Worm (Caenorhabditis elegans) whole organism, young adult: ENCODE results near the gene cpz-2.

Source experiments
- B0035.1 ChIP-seq: sonication (generic microtip); optimal IDR thresholded peaks from 2 replicates; lab custom pipeline; 2016; ENCODE audit warnings: missing genetic modification characterization, mild to moderate bottlenecking, missing compliant biosample characterization, missing genotype, missing genetic modification reagents
- B0261.1 ChIP-seq: sonication (generic microtip); optimal IDR thresholded peaks from 2 replicates; lab custom pipeline; 2016; ENCODE audit warnings: mild to moderate bottlenecking, missing genetic modification characterization, moderate library complexity, missing compliant biosample characterization
- F37B4.10 ChIP-seq: fragments of 200-800 bp; sonication (Bioruptor generic); IDR thresholded peaks from 2 replicates; pipeline ENCODE4 v1.3.6; 2022; ENCODE audit warnings: missing genetic modification characterization, missing compliant biosample characterization
- F39B2.1 ChIP-seq: fragments of 200-800 bp; sonication (Bioruptor generic); IDR thresholded peaks from 2 replicates; pipeline ENCODE4 v1.3.6; 2022; ENCODE audit warnings: missing genetic modification reagents, missing genetic modification characterization, missing compliant biosample characterization
- F49E8.2 ChIP-seq: sonication (generic microtip); optimal IDR thresholded peaks from 3 replicates; lab custom pipeline; 2017; ENCODE audit warnings: missing genetic modification characterization, mild to moderate bottlenecking, missing compliant biosample characterization, antibody characterized with exemption, moderate library complexity; ENCODE audit not compliant: insufficient read depth
- F52B5.7 ChIP-seq: sonication (generic microtip); optimal IDR thresholded peaks from 2 replicates; lab custom pipeline; 2016; ENCODE audit warnings: mild to moderate bottlenecking, missing genetic modification characterization, missing compliant biosample characterization
- F55B11.4 ChIP-seq: sonication (generic microtip); optimal IDR thresholded peaks from 2 replicates; lab custom pipeline; 2016; ENCODE audit warnings: missing compliant biosample characterization, missing genetic modification characterization, borderline replicate concordance; ENCODE audit not compliant: insufficient read depth
- Y53F4B.3 ChIP-seq: fragments of 200-800 bp; sonication (Bioruptor generic); IDR thresholded peaks from 2 replicates; pipeline ENCODE4 v1.3.6; 2022; ENCODE audit warnings: missing genetic modification reagents, missing genetic modification characterization, missing compliant biosample characterization
- Y53G8AR.9 ChIP-seq: fragments of 200-800 bp; sonication (Bioruptor generic); conservative IDR thresholded peaks from 2 replicates; pipeline ENCODE4 v1.3.6; 2022; ENCODE audit warnings: missing genetic modification reagents, missing genetic modification characterization, missing compliant biosample characterization
- Y56A3A.18 ChIP-seq: fragments of 200-800 bp; sonication (Bioruptor generic); IDR thresholded peaks from 2 replicates; pipeline ENCODE4 v1.3.6; 2022; ENCODE audit warnings: missing genetic modification reagents, missing genetic modification characterization, missing compliant biosample characterization
- Y95B8A.8 ChIP-seq: fragments of 200-800 bp; sonication (Bioruptor generic); IDR thresholded peaks from 2 replicates; pipeline ENCODE4 v1.3.6; 2022; ENCODE audit warnings: missing genetic modification reagents, missing genetic modification characterization, missing compliant biosample characterization
- ZK185.1 ChIP-seq: sonication (generic microtip); optimal IDR thresholded peaks from 2 replicates; lab custom pipeline; 2016; ENCODE audit warnings: mild to moderate bottlenecking, missing genetic modification characterization, missing compliant biosample characterization; ENCODE audit not compliant: poor library complexity, severe bottlenecking
- akir-1 ChIP-seq: fragments of 200-800 bp; sonication (Bioruptor generic); optimal IDR thresholded peaks from 2 replicates; lab custom pipeline; 2018; ENCODE audit warnings: mild to moderate bottlenecking, missing genetic modification characterization, moderate library complexity, missing compliant biosample characterization
- atf-7 ChIP-seq: sonication (generic microtip); optimal IDR thresholded peaks from 2 replicates; lab custom pipeline; 2017; ENCODE audit warnings: mild to moderate bottlenecking, missing genetic modification characterization, missing compliant biosample characterization
- attf-3 ChIP-seq: fragments of 200-800 bp; sonication (Bioruptor generic); conservative IDR thresholded peaks from 2 replicates; pipeline ENCODE4 v1.3.6; 2022; ENCODE audit warnings: missing genetic modification reagents, missing genetic modification characterization, missing compliant biosample characterization
- ccch-3 ChIP-seq: fragments of 200-800 bp; sonication (Bioruptor generic); optimal IDR thresholded peaks from 2 replicates; lab custom pipeline; 2018; ENCODE audit warnings: mild to moderate bottlenecking, missing genetic modification characterization, missing compliant biosample characterization
- cebp-1 ChIP-seq, 2 experiments: fragments of 200-800 bp in 1 of 2; sonication (Bioruptor generic) in 1 of 2; sonication (generic microtip) in 1 of 2; IDR thresholded peaks in 1 of 2; optimal IDR thresholded peaks in 1 of 2; 2 replicates each; pipeline versions ENCODE4 v1.3.6 to Lab custom; 2017 to 2022; ENCODE audit warnings: missing compliant biosample characterization in 2 of 2, missing genetic modification characterization in 2 of 2, mild to moderate bottlenecking in 1 of 2, missing genetic modification reagents in 1 of 2, moderate library complexity in 1 of 2
- ceh-100 ChIP-seq: fragments of 200-800 bp; sonication (Bioruptor generic); IDR thresholded peaks from 2 replicates; pipeline ENCODE4 v1.3.6; 2022; ENCODE audit warnings: missing genetic modification reagents, missing genetic modification characterization, missing compliant biosample characterization
- ceh-27 ChIP-seq: fragments of 200-800 bp; sonication (Bioruptor generic); optimal IDR thresholded peaks from 2 replicates; lab custom pipeline; 2018; ENCODE audit warnings: mild to moderate bottlenecking, missing genetic modification characterization, moderate library complexity, missing compliant biosample characterization
- dox-1 ChIP-seq: fragments of 200-800 bp; sonication (Bioruptor generic); IDR thresholded peaks from 2 replicates; pipeline ENCODE4 v1.3.6; 2022; ENCODE audit warnings: missing genetic modification reagents, missing genetic modification characterization, missing compliant biosample characterization
- dpff-1 ChIP-seq: sonication (generic microtip); optimal IDR thresholded peaks from 2 replicates; lab custom pipeline; 2017; ENCODE audit warnings: mild to moderate bottlenecking, missing genetic modification characterization, missing compliant biosample characterization
- efl-1 ChIP-seq: fragments of 150-350 bp; optimal IDR thresholded peaks from 2 replicates; lab custom pipeline; 2014; ENCODE audit warnings: missing biosample characterization, missing genetic modification reagents, missing genetic modification characterization
- ets-4 ChIP-seq: fragments of 200-800 bp; sonication (Bioruptor generic); optimal IDR thresholded peaks from 2 replicates; lab custom pipeline; 2018; ENCODE audit warnings: mild to moderate bottlenecking, missing genetic modification characterization, missing compliant biosample characterization
- fkh-3 ChIP-seq: sonication (generic microtip); optimal IDR thresholded peaks from 2 replicates; lab custom pipeline; 2016; ENCODE audit warnings: mild to moderate bottlenecking, missing genetic modification characterization, missing compliant biosample characterization
- hlh-26 ChIP-seq: fragments of 200-800 bp; sonication (Bioruptor generic); conservative IDR thresholded peaks from 2 replicates; pipeline ENCODE4 v1.3.6; 2022; ENCODE audit warnings: missing genetic modification reagents, missing genetic modification characterization, missing compliant biosample characterization
- hrde-1 ChIP-seq: sonication (generic microtip); optimal IDR thresholded peaks from 2 replicates; lab custom pipeline; 2016; ENCODE audit warnings: missing genetic modification characterization, mild to moderate bottlenecking, missing compliant biosample characterization, moderate library complexity, missing genotype, missing genetic modification reagents, borderline replicate concordance
- let-526 ChIP-seq: fragments of 200-800 bp; sonication (Bioruptor generic); IDR thresholded peaks from 2 replicates; pipeline ENCODE4 v1.3.6; 2022; ENCODE audit warnings: missing genetic modification reagents, missing genetic modification characterization, missing compliant biosample characterization
- lin-54 ChIP-seq: fragments of 200-800 bp; sonication (Bioruptor generic); optimal IDR thresholded peaks from 2 replicates; lab custom pipeline; 2018; ENCODE audit warnings: mild to moderate bottlenecking, missing genetic modification characterization, missing compliant biosample characterization
- lir-1 ChIP-seq: fragments of 200-800 bp; sonication (Bioruptor generic); conservative IDR thresholded peaks from 2 replicates; pipeline ENCODE4 v1.3.6; 2022; ENCODE audit warnings: missing genetic modification reagents, missing genetic modification characterization, missing compliant biosample characterization
- madf-3 ChIP-seq: fragments of 200-800 bp; sonication (Bioruptor generic); IDR thresholded peaks from 2 replicates; pipeline ENCODE4 v1.3.6; 2022; ENCODE audit warnings: missing genetic modification reagents, missing genetic modification characterization, missing compliant biosample characterization
- mes-4 ChIP-seq: sonication (generic microtip); optimal IDR thresholded peaks from 2 replicates; lab custom pipeline; 2016; ENCODE audit warnings: missing genotype, missing genetic modification characterization, missing compliant biosample characterization
- mxl-1 ChIP-seq: sonication (generic microtip); optimal IDR thresholded peaks from 2 replicates; lab custom pipeline; 2016; ENCODE audit warnings: missing genetic modification characterization, missing compliant biosample characterization
- nfya-1 ChIP-seq: sonication (generic microtip); optimal IDR thresholded peaks from 2 replicates; lab custom pipeline; 2017; ENCODE audit warnings: antibody characterized with exemption, missing compliant biosample characterization, missing genetic modification characterization, borderline replicate concordance; ENCODE audit not compliant: insufficient read depth
- nhr-179 ChIP-seq: sonication (generic microtip); optimal IDR thresholded peaks from 2 replicates; lab custom pipeline; 2016; ENCODE audit warnings: mild to moderate bottlenecking, missing genetic modification characterization, missing compliant biosample characterization
- nhr-80 ChIP-seq: sonication (generic microtip); optimal IDR thresholded peaks from 2 replicates; lab custom pipeline; 2016; ENCODE audit warnings: missing genetic modification characterization, missing compliant biosample characterization
- nhr-90 ChIP-seq: sonication (generic microtip); optimal IDR thresholded peaks from 2 replicates; lab custom pipeline; 2016; ENCODE audit warnings: missing genotype, mild to moderate bottlenecking, missing genetic modification characterization, missing compliant biosample characterization
- rec-8 ChIP-seq, 2 experiments: sonication (generic microtip); optimal IDR thresholded peaks; 2 replicates each; lab custom pipeline; 2016; ENCODE audit warnings: mild to moderate bottlenecking in 2 of 2, missing genetic modification characterization in 2 of 2, missing genetic modification reagents in 2 of 2, missing genotype in 2 of 2, missing biosample characterization in 1 of 2, missing compliant biosample characterization in 1 of 2, moderate library complexity in 1 of 2
- somi-1 ChIP-seq: fragments of 200-800 bp; sonication (Bioruptor generic); optimal IDR thresholded peaks from 2 replicates; lab custom pipeline; 2018; ENCODE audit warnings: mild to moderate bottlenecking, missing genetic modification characterization, missing compliant biosample characterization
- tbx-9 ChIP-seq: sonication (generic microtip); optimal IDR thresholded peaks from 2 replicates; lab custom pipeline; 2016; ENCODE audit warnings: borderline replicate concordance, missing genetic modification characterization, inconsistent platforms, missing compliant biosample characterization
- tlf-1 ChIP-seq: fragments of 200-800 bp; sonication (Bioruptor generic); optimal IDR thresholded peaks from 2 replicates; lab custom pipeline; 2018; ENCODE audit warnings: mild to moderate bottlenecking, missing genetic modification characterization, missing compliant biosample characterization
- unc-130 ChIP-seq: sonication (generic microtip); optimal IDR thresholded peaks from 2 replicates; lab custom pipeline; 2016; ENCODE audit warnings: missing genetic modification reagents, missing genetic modification characterization, missing compliant biosample characterization
- ztf-25 ChIP-seq: fragments of 200-800 bp; sonication (Bioruptor generic); IDR thresholded peaks from 2 replicates; pipeline ENCODE4 v1.3.6; 2022; ENCODE audit warnings: missing genetic modification reagents, missing genetic modification characterization, missing compliant biosample characterization
- ztf-3 ChIP-seq: fragments of 200-800 bp; sonication (Bioruptor generic); optimal IDR thresholded peaks from 2 replicates; lab custom pipeline; 2018; ENCODE audit warnings: mild to moderate bottlenecking, missing genetic modification characterization, missing compliant biosample characterization

cpz-2 gene

ce11 chrV:13407913-13408312 is 26.9 kb downstream of the cpz-2 start, which contains the start of gene F53F1.3:
TSS of gene F53F1.3 (plus strand) at chrV:13408242.
- TF ChIP-seq B0261.1 (tag; lab: Kevin White, UChicago) (no peak), Y53F4B.3 (GFP tag; lab: Robert Waterston, UW) (no peak), efl-1 (no peak), nhr-80 (tag; lab: Kevin White, UChicago) (peak; percentile 55), atf-7 (tag; lab: Kevin White, UChicago) (peak; percentile 21), cebp-1 (GFP tag; IDR thresholded peaks at IDR 0.05; lab: Robert Waterston, UW) (peak; percentile 57; the same call in 1 of the 2 replicates), cebp-1 (tag; optimal IDR thresholded peaks at IDR 0.05; lab: Kevin White, UChicago) (peak; percentile 67), somi-1 (GFP tag; lab: Kevin White, UChicago) (no peak), attf-3 (GFP tag; lab: Robert Waterston, UW) (0 out of 2 replicates have a peak, but pooled peaks have one; percentile 18), dpff-1 (tag; lab: Kevin White, UChicago) (no peak), nhr-90 (tag; lab: Kevin White, UChicago) (no peak), ztf-3 (no peak), madf-3 (GFP tag; lab: Robert Waterston, UW) (0 out of 2 replicates have a peak, but pooled peaks have one; percentile 20), dox-1 (GFP tag; lab: Robert Waterston, UW) (0 out of 2 replicates have a peak, but pooled peaks have one; percentile 27), Y56A3A.18 (no peak), F37B4.10 (GFP tag; lab: Robert Waterston, UW) (no peak), akir-1 (no peak), tlf-1 (no peak), ceh-100 (GFP tag; lab: Robert Waterston, UW) (no peak)

ce11 chrV:13408440-13408839 is 27.5 kb downstream of the cpz-2 start:
- TF ChIP-seq attf-3 (GFP tag; lab: Robert Waterston, UW): 0 out of 2 replicates have a peak, but pooled peaks have one; percentile 6
- 0 out of 2 replicates have a peak, but pooled peaks have one; percentile 46 for TF ChIP-seq Y53G8AR.9
- no peak for TF ChIP-seq mes-4 (tag; lab: Kevin White, UChicago)

- TF ChIP-seq dox-1 (GFP tag; lab: Robert Waterston, UW) (no peak), F55B11.4 (tag; lab: Kevin White, UChicago) (no peak), nfya-1 (tag; lab: Kevin White, UChicago) (no peak), let-526 (no peak), B0035.1 (no peak), mxl-1 (no peak), ZK185.1 (peak; percentile 9), unc-130 (peak; percentile 5), tbx-9 (no peak), ceh-100 (GFP tag; lab: Robert Waterston, UW) (no peak; the same call in 1 of the 2 replicates), nhr-179 (tag; lab: Kevin White, UChicago) (no peak), madf-3 (GFP tag; lab: Robert Waterston, UW) (no peak), F52B5.7 (tag; lab: Kevin White, UChicago) (no peak), ceh-27 (GFP tag; lab: Kevin White, UChicago) (no peak), F49E8.2 (tag; lab: Kevin White, UChicago) (no peak), ztf-25 (no peak), F39B2.1 (no peak), mes-4 (tag; lab: Kevin White, UChicago) (no peak), attf-3 (GFP tag; lab: Robert Waterston, UW) (0 out of 2 replicates have a peak, but pooled peaks have one; percentile 13), Y95B8A.8 (GFP tag; lab: Robert Waterston, UW) (no peak), fkh-3 (tag; lab: Kevin White, UChicago) (no peak), hlh-26 (GFP tag; lab: Robert Waterston, UW) (no peak), lin-54 (GFP tag; lab: Kevin White, UChicago) (peak; percentile 83), ccch-3 (no peak), rec-8 (tag; optimal IDR thresholded peaks at IDR 0.05; lab: Kevin White, UChicago) (no peak), lir-1 (GFP tag; lab: Robert Waterston, UW) (no peak), Y53F4B.3 (GFP tag; lab: Robert Waterston, UW) (no peak), ets-4 (no peak), hrde-1 (tag; lab: Kevin White, UChicago) (no peak)
These were observed 28.1 kb downstream of the cpz-2 start for ce11 chrV:13409089-13409488.
